Worm (Caenorhabditis elegans): ENCODE measurements around the gene C45B2.6.

ce11 chrX:6093046-6093445 is 40.4 kb downstream of the C45B2.6 start, which contains the start of gene C15H9.5:
- TF ChIP-seq mec-3 (tag; optimal IDR thresholded peaks at IDR 0.05; ENCODE audit: borderline replicate concordance) (no peak), lim-6 (tag; optimal IDR thresholded peaks at IDR 0.05) (no peak), ceh-31 (tag; optimal IDR thresholded peaks at IDR 0.05) (no peak), tbx-7 (tag; optimal IDR thresholded peaks at IDR 0.05) (no peak), pat-9 (tag; optimal IDR thresholded peaks at IDR 0.05) (no peak), ama-1 (optimal IDR thresholded peaks at IDR 0.05) (no peak)
